Worm (Caenorhabditis elegans) whole organism, mixed stage, embryonic: ENCODE measurements around the gene F43B10.1.

Source experiments
- ceh-43 ChIP-seq: fragments of 200-800 bp; sonication (Bioruptor generic); optimal IDR thresholded peaks from 2 replicates; lab custom pipeline; 2018; ENCODE audit warnings: mild to moderate bottlenecking, missing genetic modification characterization, moderate library complexity, missing compliant biosample characterization
- drap-1 ChIP-seq: fragments of 200-800 bp; sonication (Bioruptor generic); optimal IDR thresholded peaks from 3 replicates; lab custom pipeline; 2018; ENCODE audit warnings: mild to moderate bottlenecking, missing genetic modification characterization, missing compliant biosample characterization
- elt-3 ChIP-seq: fragments of 150-350 bp; optimal IDR thresholded peaks from 2 replicates; lab custom pipeline; 2014; ENCODE audit warnings: missing biosample characterization, missing genetic modification characterization
- flh-1 ChIP-seq: fragments of 200-800 bp; sonication (Bioruptor generic); optimal IDR thresholded peaks from 2 replicates; lab custom pipeline; 2018; ENCODE audit warnings: mild to moderate bottlenecking, missing genetic modification characterization, moderate library complexity, missing compliant biosample characterization
- hlh-1 ChIP-seq: fragments of 150-350 bp; optimal IDR thresholded peaks from 2 replicates; lab custom pipeline; 2014; ENCODE audit warnings: missing biosample characterization, missing genetic modification reagents, missing genetic modification characterization
- mep-1 ChIP-seq: fragments of 150-350 bp; optimal IDR thresholded peaks from 2 replicates; lab custom pipeline; 2017; ENCODE audit warnings: missing biosample characterization, missing genetic modification reagents, missing genetic modification characterization, inconsistent platforms
- snpc-4 ChIP-seq: fragments of 150-350 bp; optimal IDR thresholded peaks from 2 replicates; lab custom pipeline; 2014; ENCODE audit warnings: missing biosample characterization, missing genetic modification characterization
- sptf-1 ChIP-seq: sonication (generic microtip); optimal IDR thresholded peaks from 2 replicates; lab custom pipeline; 2017; ENCODE audit warnings: mild to moderate bottlenecking, missing genetic modification characterization, moderate library complexity, missing compliant biosample characterization
- tbx-8 ChIP-seq: fragments of 200-800 bp; sonication (Bioruptor generic); optimal IDR thresholded peaks from 2 replicates; lab custom pipeline; 2018; ENCODE audit warnings: mild to moderate bottlenecking, missing genetic modification characterization, moderate library complexity, missing compliant biosample characterization
- unc-39 ChIP-seq: fragments of 150-350 bp; optimal IDR thresholded peaks from 2 replicates; lab custom pipeline; 2014; ENCODE audit warnings: missing biosample characterization, missing genetic modification characterization
- unc-62 ChIP-seq: fragments of 150-350 bp; optimal IDR thresholded peaks from 2 replicates; lab custom pipeline; 2014; ENCODE audit warnings: missing biosample characterization, missing genetic modification reagents, missing genetic modification characterization
- ztf-11 ChIP-seq: fragments of 150-350 bp; optimal IDR thresholded peaks from 2 replicates; lab custom pipeline; 2014; ENCODE audit warnings: missing biosample characterization, missing genetic modification characterization

- no peak for TF ChIP-seq tbx-8
- no peak for TF ChIP-seq unc-39
- TF ChIP-seq ztf-11 (tag; lab: Kevin White, UChicago) = no peak
- TF ChIP-seq elt-3 (tag; lab: Kevin White, UChicago) = no peak
- TF ChIP-seq mep-1 (tag; lab: Kevin White, UChicago) = no peak
- no peak for TF ChIP-seq snpc-4 (tag; lab: Kevin White, UChicago)
- TF ChIP-seq sptf-1 (tag; lab: Kevin White, UChicago) = no peak
- TF ChIP-seq unc-62 = no peak
- TF ChIP-seq flh-1 = no peak
- TF ChIP-seq hlh-1 (tag; lab: Kevin White, UChicago) = no peak
- TF ChIP-seq drap-1 (GFP tag; lab: Kevin White, UChicago) = no peak
- TF ChIP-seq ceh-43 (GFP tag; lab: Kevin White, UChicago) = no peak
Measured at ce11 chrX:16695184-16695583, 32.6 kb upstream of the F43B10.1 start.
